Fruit fly (Drosophila melanogaster): ENCODE results near the gene mthl15.

- TF ChIP-seq pdm3 (GFP tag; optimal IDR thresholded peaks at IDR 0.05) (no peak), Sox14 (GFP tag; optimal IDR thresholded peaks at IDR 0.05) (no peak), svp (GFP tag) (no peak), Smox (GFP tag; optimal IDR thresholded peaks at IDR 0.05) (no peak), CG6854 (GFP tag; optimal IDR thresholded peaks at IDR 0.05) (no peak), eg (GFP tag; IDR thresholded peaks at IDR 0.05) (no peak), acj6 (GFP tag; optimal IDR thresholded peaks at IDR 0.05) (no peak), Sox15 (GFP tag; optimal IDR thresholded peaks at IDR 0.05) (no peak), dac (GFP tag; optimal IDR thresholded peaks at IDR 0.05) (no peak), topi (GFP tag; optimal IDR thresholded peaks at IDR 0.05) (no peak), Ets21C (GFP tag; optimal IDR thresholded peaks at IDR 0.05) (no peak)
These were observed 6.6 kb downstream of the mthl15 start, which contains the start of gene ova for dm6 chr2L:10231510-10231909.

All from whole organism, prepupa.